Worm (Caenorhabditis elegans) whole organism, L2 larva: ENCODE data around the gene actl-1.
A peak's percentile ranks its signal among the peaks of the same experiment; 100 is the strongest.

ENCODE experiments used
- F13H6.1 ChIP-seq: sonication (generic microtip); optimal IDR thresholded peaks from 2 replicates; lab custom pipeline; 2016; ENCODE audit warnings: missing genetic modification characterization, missing compliant biosample characterization
- Y55F3AM.14 ChIP-seq: fragments of 200-800 bp; sonication (Bioruptor generic); optimal IDR thresholded peaks from 2 replicates; lab custom pipeline; 2018; ENCODE audit warnings: mild to moderate bottlenecking, missing genetic modification characterization, missing compliant biosample characterization
- ZK546.5 ChIP-seq: sonication (generic microtip); optimal IDR thresholded peaks from 2 replicates; lab custom pipeline; 2017; ENCODE audit warnings: missing biosample characterization, missing genetic modification characterization
- alr-1 ChIP-seq: fragments of 150-350 bp; optimal IDR thresholded peaks from 2 replicates; lab custom pipeline; 2014; ENCODE audit warnings: missing biosample characterization, missing genetic modification characterization
- aly-2 ChIP-seq: fragments of 150-350 bp; optimal IDR thresholded peaks from 2 replicates; lab custom pipeline; 2014; ENCODE audit warnings: missing biosample characterization, missing genetic modification characterization
- ama-1 ChIP-seq: fragments of 150-350 bp; optimal IDR thresholded peaks from 2 replicates; lab custom pipeline; 2018; ENCODE audit warnings: inconsistent platforms
- blmp-1 ChIP-seq: sonication (generic microtip); optimal IDR thresholded peaks from 2 replicates; lab custom pipeline; 2017; ENCODE audit warnings: missing genetic modification characterization, mild to moderate bottlenecking, missing compliant biosample characterization, antibody characterized with exemption, moderate library complexity; ENCODE audit not compliant: insufficient read depth
- ceh-16 ChIP-seq: fragments of 150-350 bp; optimal IDR thresholded peaks from 2 replicates; lab custom pipeline; 2014; ENCODE audit warnings: missing biosample characterization, missing genetic modification characterization
- crh-2 ChIP-seq: sonication (generic microtip); optimal IDR thresholded peaks from 2 replicates; lab custom pipeline; 2017; ENCODE audit warnings: missing biosample characterization, missing genetic modification characterization
- dmd-4 ChIP-seq: sonication (generic microtip); optimal IDR thresholded peaks from 2 replicates; lab custom pipeline; 2017; ENCODE audit warnings: missing biosample characterization, missing genetic modification characterization
- egl-27 ChIP-seq: sonication (generic microtip); optimal IDR thresholded peaks from 3 replicates; lab custom pipeline; 2017; ENCODE audit warnings: missing biosample characterization, missing genetic modification reagents, missing genetic modification characterization
- elt-1 ChIP-seq: fragments of 150-350 bp; optimal IDR thresholded peaks from 2 replicates; lab custom pipeline; 2014; ENCODE audit warnings: missing biosample characterization, missing genetic modification characterization
- elt-3 ChIP-seq: sonication (generic microtip); optimal IDR thresholded peaks from 2 replicates; lab custom pipeline; 2017; ENCODE audit warnings: missing biosample characterization, missing genetic modification characterization
- fos-1 ChIP-seq: fragments of 150-350 bp; optimal IDR thresholded peaks from 2 replicates; lab custom pipeline; 2014; ENCODE audit warnings: missing biosample characterization, missing genetic modification characterization
- gmeb-1 ChIP-seq: fragments of 150-350 bp; optimal IDR thresholded peaks from 2 replicates; lab custom pipeline; 2014; ENCODE audit warnings: missing biosample characterization, missing genetic modification characterization
- lin-11 ChIP-seq: fragments of 150-350 bp; sonication (generic microtip); optimal IDR thresholded peaks from 2 replicates; lab custom pipeline; 2014; ENCODE audit warnings: missing biosample characterization, missing genetic modification characterization, inconsistent platforms, mixed read lengths
- lin-13 ChIP-seq: fragments of 150-350 bp; optimal IDR thresholded peaks from 2 replicates; lab custom pipeline; 2014; ENCODE audit warnings: missing biosample characterization, missing genetic modification reagents, missing genetic modification characterization
- lin-39 ChIP-seq: fragments of 150-350 bp; optimal IDR thresholded peaks from 2 replicates; lab custom pipeline; 2014; ENCODE audit warnings: missing biosample characterization, missing genetic modification reagents, missing genetic modification characterization
- lsy-2 ChIP-seq, 2 experiments: fragments of 150-350 bp in 1 of 2; sonication (generic microtip) in 1 of 2; optimal IDR thresholded peaks; 2 replicates each; lab custom pipeline; 2014 to 2017; ENCODE audit warnings: missing biosample characterization in 2 of 2, missing genetic modification characterization in 2 of 2
- mab-5 ChIP-seq: fragments of 150-350 bp; optimal IDR thresholded peaks from 2 replicates; lab custom pipeline; 2014; ENCODE audit warnings: missing biosample characterization, missing genetic modification characterization
- nhr-10 ChIP-seq: sonication (generic microtip); optimal IDR thresholded peaks from 2 replicates; lab custom pipeline; 2017; ENCODE audit warnings: missing biosample characterization, missing genetic modification characterization
- nhr-11 ChIP-seq: fragments of 150-350 bp; optimal IDR thresholded peaks from 2 replicates; lab custom pipeline; 2014; ENCODE audit warnings: missing biosample characterization, missing genetic modification characterization
- nhr-129 ChIP-seq: fragments of 150-350 bp; optimal IDR thresholded peaks from 2 replicates; lab custom pipeline; 2014; ENCODE audit warnings: missing biosample characterization, missing genetic modification characterization
- nhr-21 ChIP-seq: fragments of 150-350 bp; optimal IDR thresholded peaks from 2 replicates; lab custom pipeline; 2014; ENCODE audit warnings: missing biosample characterization, missing genetic modification characterization
- nhr-237 ChIP-seq: fragments of 150-350 bp; optimal IDR thresholded peaks from 2 replicates; lab custom pipeline; 2014; ENCODE audit warnings: missing biosample characterization, missing genetic modification characterization
- nhr-25 ChIP-seq: fragments of 150-350 bp; sonication (generic microtip); optimal IDR thresholded peaks from 3 replicates; lab custom pipeline; 2014; ENCODE audit warnings: missing biosample characterization, missing genetic modification characterization
- peb-1 ChIP-seq: fragments of 150-350 bp; optimal IDR thresholded peaks from 2 replicates; lab custom pipeline; 2014; ENCODE audit warnings: missing biosample characterization, missing genetic modification characterization
- sem-4 ChIP-seq: fragments of 150-350 bp; optimal IDR thresholded peaks from 2 replicates; lab custom pipeline; 2014; ENCODE audit warnings: missing biosample characterization, missing genetic modification reagents, missing genetic modification characterization
- skn-1 ChIP-seq: sonication (generic microtip); optimal IDR thresholded peaks from 2 replicates; lab custom pipeline; 2017; ENCODE audit warnings: missing biosample characterization, missing genetic modification characterization
- sma-3 ChIP-seq: sonication (generic microtip); optimal IDR thresholded peaks from 2 replicates; lab custom pipeline; 2016; ENCODE audit warnings: missing genetic modification reagents, missing genetic modification characterization, missing compliant biosample characterization
- sma-9 ChIP-seq, 2 experiments: fragments of 150-350 bp in 1 of 2; sonication (generic microtip) in 1 of 2; optimal IDR thresholded peaks; 2 replicates each; lab custom pipeline; 2014 to 2016; ENCODE audit warnings: missing genetic modification characterization in 2 of 2, mild to moderate bottlenecking in 1 of 2, missing biosample characterization in 1 of 2, missing compliant biosample characterization in 1 of 2, missing genetic modification reagents in 1 of 2, moderate library complexity in 1 of 2
- unc-39 ChIP-seq: fragments of 150-350 bp; optimal IDR thresholded peaks from 2 replicates; lab custom pipeline; 2014; ENCODE audit warnings: missing biosample characterization, missing genetic modification characterization
- unc-55 ChIP-seq: fragments of 150-350 bp; sonication (generic microtip); optimal IDR thresholded peaks from 3 replicates; lab custom pipeline; 2014; ENCODE audit warnings: missing biosample characterization, missing genetic modification reagents, missing genetic modification characterization
- zag-1 ChIP-seq: fragments of 150-350 bp; optimal IDR thresholded peaks from 2 replicates; lab custom pipeline; 2014; ENCODE audit warnings: missing biosample characterization, missing genetic modification characterization
- ztf-1 ChIP-seq: fragments of 200-800 bp; sonication (Bioruptor generic); conservative IDR thresholded peaks from 2 replicates; pipeline ENCODE4 v1.3.6; 2022; ENCODE audit warnings: missing genetic modification characterization, missing compliant biosample characterization
- ztf-11 ChIP-seq: sonication (generic microtip); optimal IDR thresholded peaks from 2 replicates; lab custom pipeline; 2017; ENCODE audit warnings: missing biosample characterization, missing genetic modification characterization
- ztf-4 ChIP-seq: fragments of 150-350 bp; optimal IDR thresholded peaks from 2 replicates; lab custom pipeline; 2014; ENCODE audit warnings: missing biosample characterization, missing genetic modification characterization

The actl-1 gene

DNA sequence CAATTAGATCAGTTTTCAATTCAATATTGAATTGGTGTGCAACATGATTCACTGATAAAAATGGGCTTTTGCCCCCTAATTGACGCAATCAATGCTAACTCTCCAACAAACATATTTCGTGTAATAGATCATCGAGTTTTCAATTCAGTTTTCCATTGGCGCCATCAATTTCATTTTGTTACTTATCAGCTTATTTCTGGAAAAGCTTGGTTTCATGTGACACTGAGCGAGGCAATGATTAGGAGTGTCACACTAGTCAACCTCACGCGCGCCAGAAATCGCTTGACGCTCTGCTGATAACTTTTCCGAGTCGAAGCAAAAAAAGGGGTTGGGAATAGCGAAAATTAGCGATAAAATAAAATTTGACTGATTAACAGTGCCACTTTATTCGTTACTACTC is 18.9 kb upstream of the actl-1 start, which contains the start of gene ets-4:
Gene ets-4 (plus strand): TSS at position 347 of the 400 bp plus-strand sequence.
- no peak for TF ChIP-seq ztf-4 (tag; lab: Kevin White, UChicago)
- TF ChIP-seq elt-1 (tag; lab: Kevin White, UChicago): no peak
- no peak for TF ChIP-seq nhr-237
- no peak for TF ChIP-seq mab-5 (tag; lab: Kevin White, UChicago)
- no peak for TF ChIP-seq lin-39 (tag; lab: Kevin White, UChicago)
- TF ChIP-seq nhr-21 (tag; lab: Kevin White, UChicago): no peak
- TF ChIP-seq fos-1 (tag; lab: Kevin White, UChicago): peak; percentile 65
- TF ChIP-seq alr-1: no peak
- no peak for TF ChIP-seq ztf-11 (tag; lab: Kevin White, UChicago)
- no peak for TF ChIP-seq sem-4 (tag; lab: Kevin White, UChicago)
- TF ChIP-seq sma-9 (GFP tag; optimal IDR thresholded peaks at IDR 0.05; lab: Kevin White, UChicago): peak; percentile 8
- TF ChIP-seq sma-9 (tag; optimal IDR thresholded peaks at IDR 0.05; lab: Kevin White, UChicago): no peak
- TF ChIP-seq aly-2 (tag; lab: Kevin White, UChicago): no peak
- TF ChIP-seq lin-11 (tag; lab: Kevin White, UChicago): no peak
- TF ChIP-seq ztf-1: no peak
- TF ChIP-seq F13H6.1 (tag; lab: Kevin White, UChicago): peak; percentile 56
- peak; percentile 27 for TF ChIP-seq crh-2 (tag; lab: Kevin White, UChicago)
- no peak for TF ChIP-seq ceh-16 (tag; lab: Kevin White, UChicago)
- TF ChIP-seq nhr-129: no peak
- no peak for TF ChIP-seq ama-1 (lab: Kevin White, UChicago)
- TF ChIP-seq lin-13 (GFP tag; lab: Kevin White, UChicago): no peak
- TF ChIP-seq dmd-4 (tag; lab: Kevin White, UChicago): no peak
- no peak for TF ChIP-seq unc-39
- no peak for TF ChIP-seq unc-55 (GFP tag; lab: Kevin White, UChicago)
- peak; percentile 18 for TF ChIP-seq skn-1 (tag; lab: Kevin White, UChicago)
- TF ChIP-seq lsy-2 (tag; optimal IDR thresholded peaks at IDR 0.05; lab: Kevin White, UChicago): no peak
- TF ChIP-seq gmeb-1 (tag; lab: Kevin White, UChicago): peak; percentile 62
- TF ChIP-seq zag-1: no peak
- TF ChIP-seq nhr-11: no peak
- no peak for TF ChIP-seq Y55F3AM.14 (GFP tag; lab: Kevin White, UChicago)
- peak; percentile 23 for TF ChIP-seq sma-3
- TF ChIP-seq, all 48 proteins: peak for 7

DNA sequence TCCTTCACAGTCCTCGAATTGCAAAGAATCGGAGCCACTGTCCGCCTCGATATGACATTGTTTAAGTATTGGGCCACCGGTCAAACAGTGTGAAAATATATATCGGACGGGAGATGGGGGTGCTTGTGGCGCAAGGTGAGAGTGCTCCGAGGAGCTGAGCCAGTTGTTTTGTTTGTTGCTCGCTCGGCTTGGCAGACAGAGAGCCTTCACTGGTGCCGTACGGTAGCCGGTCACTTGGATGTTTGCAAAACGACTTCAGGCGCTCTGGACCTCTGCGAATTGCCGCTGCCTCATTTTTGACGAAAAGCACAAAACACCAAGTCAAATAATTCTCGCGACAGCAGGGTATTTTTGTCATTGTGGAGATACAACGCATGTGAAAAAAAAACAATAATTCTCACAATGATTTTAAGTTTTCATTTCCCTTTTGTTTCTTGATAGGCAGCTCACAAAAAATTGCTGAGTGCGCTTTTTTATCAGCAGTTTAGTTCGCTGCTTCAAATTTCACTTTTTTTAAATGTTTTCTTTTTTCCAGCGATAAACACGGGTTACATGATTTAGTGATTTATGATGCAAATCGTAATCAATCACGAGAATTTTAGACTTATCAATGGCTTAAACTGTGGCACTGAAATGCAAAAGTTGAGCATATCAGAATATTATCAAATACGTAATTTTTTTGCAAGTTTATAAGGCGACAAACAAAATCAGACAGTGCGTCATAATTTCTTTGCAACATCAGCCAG is 17.6 kb upstream of the actl-1 start:
- TF ChIP-seq nhr-129: peak; percentile 54
- no peak for TF ChIP-seq elt-3 (tag; lab: Kevin White, UChicago)
- no peak for TF ChIP-seq zag-1
- TF ChIP-seq fos-1 (tag; lab: Kevin White, UChicago): peak; percentile 57
- TF ChIP-seq nhr-10 (tag; lab: Kevin White, UChicago): no peak
- TF ChIP-seq ztf-1: no peak
- no peak for TF ChIP-seq ceh-16 (tag; lab: Kevin White, UChicago)
- peak; percentile 49 for TF ChIP-seq sma-9 (GFP tag; optimal IDR thresholded peaks at IDR 0.05; lab: Kevin White, UChicago)
- no peak for TF ChIP-seq sma-9 (tag; optimal IDR thresholded peaks at IDR 0.05; lab: Kevin White, UChicago)
- TF ChIP-seq F13H6.1 (tag; lab: Kevin White, UChicago): peak; percentile 3
- peak; percentile 18 for TF ChIP-seq gmeb-1 (tag; lab: Kevin White, UChicago)
- TF ChIP-seq crh-2 (tag; lab: Kevin White, UChicago): peak; percentile 69
- no peak for TF ChIP-seq Y55F3AM.14 (GFP tag; lab: Kevin White, UChicago)
- TF ChIP-seq egl-27 (tag; lab: Kevin White, UChicago): no peak
- no peak for TF ChIP-seq nhr-21 (tag; lab: Kevin White, UChicago)
- no peak for TF ChIP-seq mab-5 (tag; lab: Kevin White, UChicago)
- no peak for TF ChIP-seq peb-1 (tag; lab: Kevin White, UChicago)
- no peak for TF ChIP-seq skn-1 (tag; lab: Kevin White, UChicago)

DNA sequence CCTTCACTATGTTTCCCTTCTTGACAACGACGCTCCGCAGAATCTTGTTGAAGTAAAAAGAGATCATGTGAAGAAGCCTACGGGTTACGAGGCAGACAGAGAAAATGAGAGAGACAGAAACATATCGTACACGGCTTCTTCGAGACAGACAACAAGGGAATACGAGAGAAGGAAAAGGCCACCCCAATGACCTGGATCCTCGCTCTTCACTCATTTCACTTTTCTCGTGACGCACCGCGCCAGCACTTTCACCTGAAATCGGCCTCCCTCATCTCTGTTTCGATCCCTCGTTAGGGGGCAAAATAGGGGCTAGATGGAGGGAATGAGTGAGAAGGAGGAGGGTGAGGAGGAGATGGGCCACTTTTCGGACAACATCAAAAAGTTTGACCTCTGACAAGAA is 15.6 kb upstream of the actl-1 start:
- peak; percentile 37 for TF ChIP-seq nhr-25 (tag; lab: Kevin White, UChicago)
- peak; percentile 66 for TF ChIP-seq nhr-21 (tag; lab: Kevin White, UChicago)
- no peak for TF ChIP-seq unc-39
- TF ChIP-seq nhr-11: no peak
- TF ChIP-seq blmp-1: peak; percentile 99
- peak; percentile 16 for TF ChIP-seq fos-1 (tag; lab: Kevin White, UChicago)
- peak; percentile 18 for TF ChIP-seq ceh-16 (tag; lab: Kevin White, UChicago)
- no peak for TF ChIP-seq ZK546.5 (tag; lab: Kevin White, UChicago)
